Worm (Caenorhabditis elegans) whole organism, L2 larva: ENCODE measurements around the gene srw-113.

Source experiments
- nhr-21 ChIP-seq: fragments of 150-350 bp; optimal IDR thresholded peaks from 2 replicates; lab custom pipeline; 2014; ENCODE audit warnings: missing biosample characterization, missing genetic modification characterization
- ztf-11 ChIP-seq: sonication (generic microtip); optimal IDR thresholded peaks from 2 replicates; lab custom pipeline; 2017; ENCODE audit warnings: missing biosample characterization, missing genetic modification characterization

ce11 chrV:15293865-15294264 lies 39.1 kb upstream of the srw-113 start, which contains the start of gene str-96:
- TF ChIP-seq ztf-11 (tag; lab: Kevin White, UChicago) = no peak
- no peak for TF ChIP-seq nhr-21 (tag; lab: Kevin White, UChicago)
